Worm (Caenorhabditis elegans) whole organism, L2 larva: Measurements from ENCODE around the gene ZC132.3.

ENCODE experiments used
- C34F6.9 ChIP-seq: fragments of 150-350 bp; optimal IDR thresholded peaks from 2 replicates; lab custom pipeline; 2014; ENCODE audit warnings: missing biosample characterization, missing genetic modification characterization
- F13H6.1 ChIP-seq: sonication (generic microtip); optimal IDR thresholded peaks from 2 replicates; lab custom pipeline; 2016; ENCODE audit warnings: missing genetic modification characterization, missing compliant biosample characterization
- R02D3.7 ChIP-seq: fragments of 150-350 bp; optimal IDR thresholded peaks from 2 replicates; lab custom pipeline; 2014; ENCODE audit warnings: missing biosample characterization, missing genetic modification characterization
- Y55F3AM.14 ChIP-seq: fragments of 200-800 bp; sonication (Bioruptor generic); optimal IDR thresholded peaks from 2 replicates; lab custom pipeline; 2018; ENCODE audit warnings: mild to moderate bottlenecking, missing genetic modification characterization, missing compliant biosample characterization
- ZK546.5 ChIP-seq: sonication (generic microtip); optimal IDR thresholded peaks from 2 replicates; lab custom pipeline; 2017; ENCODE audit warnings: missing biosample characterization, missing genetic modification characterization
- alr-1 ChIP-seq: fragments of 150-350 bp; optimal IDR thresholded peaks from 2 replicates; lab custom pipeline; 2014; ENCODE audit warnings: missing biosample characterization, missing genetic modification characterization
- aly-2 ChIP-seq: fragments of 150-350 bp; optimal IDR thresholded peaks from 2 replicates; lab custom pipeline; 2014; ENCODE audit warnings: missing biosample characterization, missing genetic modification characterization
- ama-1 ChIP-seq: fragments of 150-350 bp; optimal IDR thresholded peaks from 2 replicates; lab custom pipeline; 2018; ENCODE audit warnings: inconsistent platforms
- blmp-1 ChIP-seq: sonication (generic microtip); optimal IDR thresholded peaks from 2 replicates; lab custom pipeline; 2017; ENCODE audit warnings: missing genetic modification characterization, mild to moderate bottlenecking, missing compliant biosample characterization, antibody characterized with exemption, moderate library complexity; ENCODE audit not compliant: insufficient read depth
- ceh-16 ChIP-seq: fragments of 150-350 bp; optimal IDR thresholded peaks from 2 replicates; lab custom pipeline; 2014; ENCODE audit warnings: missing biosample characterization, missing genetic modification characterization
- ceh-82 ChIP-seq: fragments of 150-350 bp; optimal IDR thresholded peaks from 2 replicates; lab custom pipeline; 2014; ENCODE audit warnings: missing biosample characterization, missing genetic modification characterization
- crh-2 ChIP-seq: sonication (generic microtip); optimal IDR thresholded peaks from 2 replicates; lab custom pipeline; 2017; ENCODE audit warnings: missing biosample characterization, missing genetic modification characterization
- dmd-4 ChIP-seq: sonication (generic microtip); optimal IDR thresholded peaks from 2 replicates; lab custom pipeline; 2017; ENCODE audit warnings: missing biosample characterization, missing genetic modification characterization
- egl-27 ChIP-seq: sonication (generic microtip); optimal IDR thresholded peaks from 3 replicates; lab custom pipeline; 2017; ENCODE audit warnings: missing biosample characterization, missing genetic modification reagents, missing genetic modification characterization
- elt-1 ChIP-seq: fragments of 150-350 bp; optimal IDR thresholded peaks from 2 replicates; lab custom pipeline; 2014; ENCODE audit warnings: missing biosample characterization, missing genetic modification characterization
- elt-3 ChIP-seq: sonication (generic microtip); optimal IDR thresholded peaks from 2 replicates; lab custom pipeline; 2017; ENCODE audit warnings: missing biosample characterization, missing genetic modification characterization
- fos-1 ChIP-seq: fragments of 150-350 bp; optimal IDR thresholded peaks from 2 replicates; lab custom pipeline; 2014; ENCODE audit warnings: missing biosample characterization, missing genetic modification characterization
- gmeb-1 ChIP-seq: fragments of 150-350 bp; optimal IDR thresholded peaks from 2 replicates; lab custom pipeline; 2014; ENCODE audit warnings: missing biosample characterization, missing genetic modification characterization
- lin-11 ChIP-seq: fragments of 150-350 bp; sonication (generic microtip); optimal IDR thresholded peaks from 2 replicates; lab custom pipeline; 2014; ENCODE audit warnings: missing biosample characterization, missing genetic modification characterization, inconsistent platforms, mixed read lengths
- lin-13 ChIP-seq: fragments of 150-350 bp; optimal IDR thresholded peaks from 2 replicates; lab custom pipeline; 2014; ENCODE audit warnings: missing biosample characterization, missing genetic modification reagents, missing genetic modification characterization
- lin-39 ChIP-seq: fragments of 150-350 bp; optimal IDR thresholded peaks from 2 replicates; lab custom pipeline; 2014; ENCODE audit warnings: missing biosample characterization, missing genetic modification reagents, missing genetic modification characterization
- lsy-2 ChIP-seq, 2 experiments: fragments of 150-350 bp in 1 of 2; sonication (generic microtip) in 1 of 2; optimal IDR thresholded peaks; 2 replicates each; lab custom pipeline; 2014 to 2017; ENCODE audit warnings: missing biosample characterization in 2 of 2, missing genetic modification characterization in 2 of 2
- mab-5 ChIP-seq: fragments of 150-350 bp; optimal IDR thresholded peaks from 2 replicates; lab custom pipeline; 2014; ENCODE audit warnings: missing biosample characterization, missing genetic modification characterization
- mbf-1 ChIP-seq: sonication (generic microtip); optimal IDR thresholded peaks from 2 replicates; lab custom pipeline; 2017; ENCODE audit warnings: missing biosample characterization, missing genetic modification characterization
- mdl-1 ChIP-seq, 2 experiments: fragments of 150-350 bp in 1 of 2; sonication (generic microtip) in 1 of 2; optimal IDR thresholded peaks; 2 replicates each; lab custom pipeline; 2017; ENCODE audit warnings: missing biosample characterization in 2 of 2, missing genetic modification characterization in 2 of 2
- nhr-10 ChIP-seq: sonication (generic microtip); optimal IDR thresholded peaks from 2 replicates; lab custom pipeline; 2017; ENCODE audit warnings: missing biosample characterization, missing genetic modification characterization
- nhr-11 ChIP-seq: fragments of 150-350 bp; optimal IDR thresholded peaks from 2 replicates; lab custom pipeline; 2014; ENCODE audit warnings: missing biosample characterization, missing genetic modification characterization
- nhr-12 ChIP-seq: fragments of 150-350 bp; optimal IDR thresholded peaks from 2 replicates; lab custom pipeline; 2014; ENCODE audit warnings: missing biosample characterization, missing genetic modification characterization
- nhr-129 ChIP-seq: fragments of 150-350 bp; optimal IDR thresholded peaks from 2 replicates; lab custom pipeline; 2014; ENCODE audit warnings: missing biosample characterization, missing genetic modification characterization
- nhr-21 ChIP-seq: fragments of 150-350 bp; optimal IDR thresholded peaks from 2 replicates; lab custom pipeline; 2014; ENCODE audit warnings: missing biosample characterization, missing genetic modification characterization
- nhr-23 ChIP-seq: fragments of 150-350 bp; optimal IDR thresholded peaks from 2 replicates; lab custom pipeline; 2014; ENCODE audit warnings: missing biosample characterization, missing genetic modification reagents, missing genetic modification characterization
- nhr-237 ChIP-seq: fragments of 150-350 bp; optimal IDR thresholded peaks from 2 replicates; lab custom pipeline; 2014; ENCODE audit warnings: missing biosample characterization, missing genetic modification characterization
- nhr-25 ChIP-seq: fragments of 150-350 bp; sonication (generic microtip); optimal IDR thresholded peaks from 3 replicates; lab custom pipeline; 2014; ENCODE audit warnings: missing biosample characterization, missing genetic modification characterization
- nhr-6 ChIP-seq: fragments of 150-350 bp; optimal IDR thresholded peaks from 2 replicates; lab custom pipeline; 2014; ENCODE audit warnings: missing biosample characterization, missing genetic modification characterization
- nhr-77 ChIP-seq: fragments of 150-350 bp; optimal IDR thresholded peaks from 2 replicates; lab custom pipeline; 2014; ENCODE audit warnings: missing biosample characterization, missing genetic modification characterization
- peb-1 ChIP-seq: fragments of 150-350 bp; optimal IDR thresholded peaks from 2 replicates; lab custom pipeline; 2014; ENCODE audit warnings: missing biosample characterization, missing genetic modification characterization
- sem-4 ChIP-seq: fragments of 150-350 bp; optimal IDR thresholded peaks from 2 replicates; lab custom pipeline; 2014; ENCODE audit warnings: missing biosample characterization, missing genetic modification reagents, missing genetic modification characterization
- skn-1 ChIP-seq: sonication (generic microtip); optimal IDR thresholded peaks from 2 replicates; lab custom pipeline; 2017; ENCODE audit warnings: missing biosample characterization, missing genetic modification characterization
- sma-3 ChIP-seq: sonication (generic microtip); optimal IDR thresholded peaks from 2 replicates; lab custom pipeline; 2016; ENCODE audit warnings: missing genetic modification reagents, missing genetic modification characterization, missing compliant biosample characterization
- sma-9 ChIP-seq, 2 experiments: fragments of 150-350 bp in 1 of 2; sonication (generic microtip) in 1 of 2; optimal IDR thresholded peaks; 2 replicates each; lab custom pipeline; 2014 to 2016; ENCODE audit warnings: missing genetic modification characterization in 2 of 2, mild to moderate bottlenecking in 1 of 2, missing biosample characterization in 1 of 2, missing compliant biosample characterization in 1 of 2, missing genetic modification reagents in 1 of 2, moderate library complexity in 1 of 2
- snpc-4 ChIP-seq: fragments of 150-350 bp; optimal IDR thresholded peaks from 2 replicates; lab custom pipeline; 2014; ENCODE audit warnings: missing biosample characterization, missing genetic modification characterization
- unc-39 ChIP-seq: fragments of 150-350 bp; optimal IDR thresholded peaks from 2 replicates; lab custom pipeline; 2014; ENCODE audit warnings: missing biosample characterization, missing genetic modification characterization
- unc-55 ChIP-seq: fragments of 150-350 bp; sonication (generic microtip); optimal IDR thresholded peaks from 3 replicates; lab custom pipeline; 2014; ENCODE audit warnings: missing biosample characterization, missing genetic modification reagents, missing genetic modification characterization
- unc-62 ChIP-seq: fragments of 150-350 bp; optimal IDR thresholded peaks from 2 replicates; lab custom pipeline; 2014; ENCODE audit warnings: missing biosample characterization, missing genetic modification reagents, missing genetic modification characterization
- zag-1 ChIP-seq: fragments of 150-350 bp; optimal IDR thresholded peaks from 2 replicates; lab custom pipeline; 2014; ENCODE audit warnings: missing biosample characterization, missing genetic modification characterization
- ztf-1 ChIP-seq: fragments of 200-800 bp; sonication (Bioruptor generic); conservative IDR thresholded peaks from 2 replicates; pipeline ENCODE4 v1.3.6; 2022; ENCODE audit warnings: missing genetic modification characterization, missing compliant biosample characterization
- ztf-11 ChIP-seq: sonication (generic microtip); optimal IDR thresholded peaks from 2 replicates; lab custom pipeline; 2017; ENCODE audit warnings: missing biosample characterization, missing genetic modification characterization
- ztf-4 ChIP-seq: fragments of 150-350 bp; optimal IDR thresholded peaks from 2 replicates; lab custom pipeline; 2014; ENCODE audit warnings: missing biosample characterization, missing genetic modification characterization

Gene ZC132.3

ce11 chrV:4299741-4300140 is at the start of gene ZC132.3:
Gene ZC132.3 (minus strand): TSS chrV:4299841.
- TF ChIP-seq aly-2 (tag; lab: Kevin White, UChicago) = no peak
- no peak for TF ChIP-seq ZK546.5 (tag; lab: Kevin White, UChicago)

ce11 chrV:4346799-4347198 is 47.2 kb upstream of the ZC132.3 start, which contains the start of gene mcm-7:
Gene mcm-7 (plus strand): TSS chrV:4347166.
- no peak for TF ChIP-seq nhr-12
- TF ChIP-seq nhr-129 (tag; lab: Kevin White, UChicago) = peak; percentile 72
- no peak for TF ChIP-seq snpc-4 (tag; lab: Kevin White, UChicago)
- no peak for TF ChIP-seq unc-62 (GFP tag; lab: Kevin White, UChicago)
- TF ChIP-seq unc-39 (tag; lab: Kevin White, UChicago) = no peak
- no peak for TF ChIP-seq zag-1 (tag; lab: Kevin White, UChicago)
- peak; percentile 24 to 79 for TF ChIP-seq lsy-2 (tag; optimal IDR thresholded peaks at IDR 0.05; lab: Kevin White, UChicago)
- TF ChIP-seq ceh-82 (tag; lab: Kevin White, UChicago) = no peak
- TF ChIP-seq nhr-77 = no peak
- TF ChIP-seq Y55F3AM.14 (GFP tag; lab: Kevin White, UChicago) = no peak
- TF ChIP-seq lin-39 (tag; lab: Kevin White, UChicago) = no peak
- TF ChIP-seq sem-4 (tag; lab: Kevin White, UChicago) = no peak
- peak; percentile 35 for TF ChIP-seq sma-3 (GFP tag; lab: Kevin White, UChicago)
- no peak for TF ChIP-seq nhr-237 (tag; lab: Kevin White, UChicago)
- no peak for TF ChIP-seq nhr-10 (tag; lab: Kevin White, UChicago)
- TF ChIP-seq elt-3 (tag; lab: Kevin White, UChicago) = no peak
- TF ChIP-seq peb-1 (tag; lab: Kevin White, UChicago) = no peak
- TF ChIP-seq ceh-16 (tag; lab: Kevin White, UChicago) = no peak
- TF ChIP-seq F13H6.1 (tag; lab: Kevin White, UChicago) = peak; percentile 9
- no peak for TF ChIP-seq blmp-1 (tag; lab: Kevin White, UChicago)
- no peak for TF ChIP-seq ztf-1 (GFP tag; lab: Robert Waterston, UW)
- TF ChIP-seq lin-13 (GFP tag; lab: Kevin White, UChicago) = peak; percentile 47
- no peak for TF ChIP-seq fos-1 (tag; lab: Kevin White, UChicago)
- no peak for TF ChIP-seq egl-27 (tag; lab: Kevin White, UChicago)
- TF ChIP-seq crh-2 = peak; percentile 73
- peak; percentile 91 for TF ChIP-seq gmeb-1 (tag; lab: Kevin White, UChicago)
- no peak for TF ChIP-seq nhr-11 (tag; lab: Kevin White, UChicago)
- TF ChIP-seq ama-1 = peak; percentile 1
- TF ChIP-seq alr-1 (tag; lab: Kevin White, UChicago) = no peak
- no peak for TF ChIP-seq skn-1 (tag; lab: Kevin White, UChicago)
- TF ChIP-seq elt-1 = no peak
- no peak for TF ChIP-seq ztf-4 (tag; lab: Kevin White, UChicago)
- peak; percentile 65 for TF ChIP-seq lin-11 (tag; lab: Kevin White, UChicago)
- peak; percentile 64 for TF ChIP-seq C34F6.9 (tag; lab: Kevin White, UChicago)
- TF ChIP-seq nhr-23 (tag; lab: Kevin White, UChicago) = no peak
- TF ChIP-seq sma-9 (GFP tag; optimal IDR thresholded peaks at IDR 0.05; lab: Kevin White, UChicago) = peak; percentile 21
- TF ChIP-seq sma-9 (tag; optimal IDR thresholded peaks at IDR 0.05; lab: Kevin White, UChicago) = no peak
- no peak for TF ChIP-seq aly-2 (tag; lab: Kevin White, UChicago)
- no peak for TF ChIP-seq R02D3.7 (tag; lab: Kevin White, UChicago)
- TF ChIP-seq nhr-25 (tag; lab: Kevin White, UChicago) = peak; percentile 40
- no peak for TF ChIP-seq dmd-4 (tag; lab: Kevin White, UChicago)
- no peak for TF ChIP-seq nhr-6 (tag; lab: Kevin White, UChicago)
- no peak for TF ChIP-seq mab-5
- TF ChIP-seq ztf-11 (tag; lab: Kevin White, UChicago) = no peak
- no peak for TF ChIP-seq nhr-21
- no peak for TF ChIP-seq ZK546.5 (tag; lab: Kevin White, UChicago)
- no peak for TF ChIP-seq mdl-1 (tag; optimal IDR thresholded peaks at IDR 0.05; lab: Kevin White, UChicago)
- no peak for TF ChIP-seq mbf-1
- peak; percentile 85 for TF ChIP-seq unc-55 (GFP tag; lab: Kevin White, UChicago)
